Worm (Caenorhabditis elegans) whole organism, young adult: ENCODE data around the gene str-226.

Source experiments
- Y67H2A.10 ChIP-seq: fragments of 200-800 bp; sonication (Bioruptor generic); conservative IDR thresholded peaks from 2 replicates; pipeline ENCODE4 v1.3.6; 2022; ENCODE audit warnings: missing genetic modification reagents, missing genetic modification characterization, missing compliant biosample characterization
- ama-1 ChIP-seq, 3 experiments: fragments of 150-350 bp in 1 of 3; sonication (generic microtip) in 2 of 3; optimal IDR thresholded peaks; 2 replicates each; lab custom pipeline; 2014 to 2018; ENCODE audit warnings: missing biosample characterization in 2 of 3, missing genetic modification characterization in 2 of 3, missing genetic modification reagents in 2 of 3
- dox-1 ChIP-seq: fragments of 200-800 bp; sonication (Bioruptor generic); IDR thresholded peaks from 2 replicates; pipeline ENCODE4 v1.3.6; 2022; ENCODE audit warnings: missing genetic modification reagents, missing genetic modification characterization, missing compliant biosample characterization
- dpl-1 ChIP-seq: fragments of 150-350 bp; optimal IDR thresholded peaks from 2 replicates; lab custom pipeline; 2014; ENCODE audit warnings: missing biosample characterization, missing genetic modification reagents, missing genetic modification characterization
- lag-1 ChIP-seq: fragments of 200-800 bp; sonication (Bioruptor generic); IDR thresholded peaks from 2 replicates; pipeline ENCODE4 v1.3.6; 2022; ENCODE audit warnings: missing genetic modification reagents, missing genetic modification characterization, missing compliant biosample characterization
- madf-6 ChIP-seq: fragments of 200-800 bp; sonication (Bioruptor generic); IDR thresholded peaks from 2 replicates; pipeline ENCODE4 v1.3.6; 2022; ENCODE audit warnings: missing genetic modification reagents, missing genetic modification characterization, missing compliant biosample characterization
- mel-28 ChIP-seq: sonication (generic microtip); optimal IDR thresholded peaks from 2 replicates; lab custom pipeline; 2016; ENCODE audit warnings: borderline replicate concordance, mild to moderate bottlenecking, missing genetic modification characterization, missing compliant biosample characterization
- nfya-1 ChIP-seq: sonication (generic microtip); optimal IDR thresholded peaks from 2 replicates; lab custom pipeline; 2017; ENCODE audit warnings: antibody characterized with exemption, missing compliant biosample characterization, missing genetic modification characterization, borderline replicate concordance; ENCODE audit not compliant: insufficient read depth
- nfyb-1 ChIP-seq: fragments of 200-800 bp; sonication (Bioruptor generic); IDR thresholded peaks from 2 replicates; pipeline ENCODE4 v1.3.6; 2022; ENCODE audit warnings: missing genetic modification reagents, missing genetic modification characterization, missing compliant biosample characterization
- nhr-179 ChIP-seq: sonication (generic microtip); optimal IDR thresholded peaks from 2 replicates; lab custom pipeline; 2016; ENCODE audit warnings: mild to moderate bottlenecking, missing genetic modification characterization, missing compliant biosample characterization
- nhr-80 ChIP-seq: sonication (generic microtip); optimal IDR thresholded peaks from 2 replicates; lab custom pipeline; 2016; ENCODE audit warnings: missing genetic modification characterization, missing compliant biosample characterization
- nhr-90 ChIP-seq: sonication (generic microtip); optimal IDR thresholded peaks from 2 replicates; lab custom pipeline; 2016; ENCODE audit warnings: missing genotype, mild to moderate bottlenecking, missing genetic modification characterization, missing compliant biosample characterization
- sea-2 ChIP-seq: fragments of 200-800 bp; sonication (Bioruptor generic); IDR thresholded peaks from 2 replicates; pipeline ENCODE4 v1.3.6; 2022; ENCODE audit warnings: missing genetic modification characterization, missing compliant biosample characterization
- unc-62 ChIP-seq: fragments of 150-350 bp; optimal IDR thresholded peaks from 2 replicates; lab custom pipeline; 2014; ENCODE audit warnings: missing biosample characterization, missing genetic modification reagents, missing genetic modification characterization

DNA sequence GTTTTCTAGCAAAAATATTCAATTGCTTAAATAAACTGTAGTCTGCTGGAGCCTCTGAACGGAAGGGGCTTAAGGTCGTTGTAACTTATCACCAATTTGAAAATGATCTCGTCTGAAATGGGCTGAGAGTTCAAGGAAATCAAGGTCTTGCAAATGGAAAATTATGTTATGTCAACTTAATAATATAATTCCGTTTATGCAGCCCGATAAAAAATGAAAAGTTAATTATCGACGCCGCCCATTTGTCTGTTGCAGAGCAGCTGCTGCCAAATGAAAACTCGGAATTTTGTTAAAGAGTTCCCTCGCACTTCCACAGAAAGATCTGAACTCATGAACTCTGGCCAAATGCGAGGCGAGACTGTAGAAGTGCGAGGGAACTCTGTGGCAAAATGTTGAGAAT, 28.6 kb downstream of the str-226 start, which contains the start of gene srbc-67:
- no peak for TF ChIP-seq mel-28 (tag; lab: Kevin White, UChicago)
- TF ChIP-seq nhr-90 (tag; lab: Kevin White, UChicago) = no peak
- TF ChIP-seq dpl-1 = no peak
- no peak for TF ChIP-seq nfya-1 (tag; lab: Kevin White, UChicago)
- no peak for TF ChIP-seq ama-1 (optimal IDR thresholded peaks at IDR 0.05; lab: Kevin White, UChicago)
- TF ChIP-seq ama-1 (GFP tag; optimal IDR thresholded peaks at IDR 0.05; lab: Kevin White, UChicago) = no peak
- no peak for TF ChIP-seq sea-2 (GFP tag; lab: Robert Waterston, UW)
- TF ChIP-seq dox-1 (GFP tag; lab: Robert Waterston, UW) = no peak
- TF ChIP-seq nhr-179 (tag; lab: Kevin White, UChicago) = no peak
- no peak for TF ChIP-seq lag-1
- TF ChIP-seq madf-6 (GFP tag; lab: Robert Waterston, UW) = no peak
- TF ChIP-seq nhr-80 (tag; lab: Kevin White, UChicago) = no peak
- no peak for TF ChIP-seq nfyb-1 (GFP tag; lab: Robert Waterston, UW)
- TF ChIP-seq unc-62 (GFP tag; lab: Kevin White, UChicago) = no peak
- TF ChIP-seq Y67H2A.10 (GFP tag; lab: Robert Waterston, UW) = no peak
